Worm (Caenorhabditis elegans) whole organism, midembryonic: ENCODE results near the gene mmcm-1.
A peak's percentile ranks its signal among the peaks of the same experiment; 100 is the strongest.

Experiments used
- T22C8.4 ChIP-seq: fragments of 200-800 bp; sonication (Bioruptor generic); IDR thresholded peaks from 2 replicates; pipeline ENCODE4 v1.3.6; 2022; ENCODE audit warnings: missing genetic modification characterization, missing compliant biosample characterization
- cog-1 ChIP-seq: sonication (generic microtip); optimal IDR thresholded peaks from 2 replicates; lab custom pipeline; 2016; ENCODE audit warnings: missing genetic modification characterization, missing compliant biosample characterization
- flt-1 ChIP-seq: fragments of 200-800 bp; sonication (Bioruptor generic); IDR thresholded peaks from 2 replicates; pipeline ENCODE4 v1.3.6; 2022; ENCODE audit warnings: missing genetic modification characterization, missing compliant biosample characterization
- klf-2 ChIP-seq: fragments of 200-800 bp; sonication (Bioruptor generic); conservative IDR thresholded peaks from 2 replicates; pipeline ENCODE4 v1.3.6; 2022; ENCODE audit warnings: missing genetic modification reagents, missing genetic modification characterization, missing compliant biosample characterization
- med-1 ChIP-seq: sonication (generic microtip); optimal IDR thresholded peaks from 2 replicates; lab custom pipeline; 2017; ENCODE audit warnings: missing genetic modification characterization, mild to moderate bottlenecking, missing compliant biosample characterization, antibody characterized with exemption, missing genetic modification reagents; ENCODE audit not compliant: insufficient read depth
- ref-1 ChIP-seq: fragments of 200-800 bp; sonication (Bioruptor generic); conservative IDR thresholded peaks from 2 replicates; pipeline ENCODE4 v1.3.6; 2022; ENCODE audit warnings: missing genetic modification reagents, missing genetic modification characterization, missing compliant biosample characterization
- tab-1 ChIP-seq: fragments of 200-800 bp; sonication (Bioruptor generic); IDR thresholded peaks from 2 replicates; pipeline ENCODE4 v1.3.6; 2022; ENCODE audit warnings: missing genetic modification characterization, missing compliant biosample characterization
- ztf-23 ChIP-seq: fragments of 200-800 bp; sonication (Bioruptor generic); IDR thresholded peaks from 2 replicates; pipeline ENCODE4 v1.3.6; 2022; ENCODE audit warnings: missing genetic modification reagents, missing genetic modification characterization, missing compliant biosample characterization
- ztf-29 ChIP-seq: fragments of 200-800 bp; sonication (Bioruptor generic); IDR thresholded peaks from 2 replicates; pipeline ENCODE4 v1.3.6; 2022; ENCODE audit warnings: missing genetic modification reagents, missing genetic modification characterization, missing compliant biosample characterization

Gene mmcm-1

DNA sequence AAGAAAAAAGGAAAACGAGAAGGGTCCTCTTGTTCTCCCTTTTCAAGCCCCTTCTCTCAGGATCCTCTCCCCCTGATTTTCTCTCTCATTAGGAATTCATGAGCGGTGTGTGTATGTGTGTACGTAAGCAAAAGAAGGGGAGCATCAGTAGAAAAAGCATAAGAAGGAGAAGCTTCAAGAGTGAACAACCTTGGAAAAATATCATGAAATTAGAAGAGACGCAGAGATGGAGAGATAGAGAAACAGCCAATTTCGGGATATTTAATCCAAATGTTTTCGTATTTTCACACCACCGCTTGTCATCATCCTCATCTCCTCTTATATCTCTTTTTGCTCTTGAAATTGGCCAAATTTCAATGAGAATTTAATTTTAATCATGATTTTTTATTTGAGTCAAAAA, 24.3 kb downstream of the mmcm-1 start:
- TF ChIP-seq tab-1 (no peak), ref-1 (GFP tag; lab: Robert Waterston, UW) (no peak), cog-1 (no peak), klf-2 (GFP tag; lab: Robert Waterston, UW) (no peak), ztf-29 (GFP tag; lab: Robert Waterston, UW) (no peak), flt-1 (GFP tag; lab: Robert Waterston, UW) (no peak), T22C8.4 (no peak), med-1 (no peak), ztf-23 (GFP tag; lab: Robert Waterston, UW) (no peak)

DNA sequence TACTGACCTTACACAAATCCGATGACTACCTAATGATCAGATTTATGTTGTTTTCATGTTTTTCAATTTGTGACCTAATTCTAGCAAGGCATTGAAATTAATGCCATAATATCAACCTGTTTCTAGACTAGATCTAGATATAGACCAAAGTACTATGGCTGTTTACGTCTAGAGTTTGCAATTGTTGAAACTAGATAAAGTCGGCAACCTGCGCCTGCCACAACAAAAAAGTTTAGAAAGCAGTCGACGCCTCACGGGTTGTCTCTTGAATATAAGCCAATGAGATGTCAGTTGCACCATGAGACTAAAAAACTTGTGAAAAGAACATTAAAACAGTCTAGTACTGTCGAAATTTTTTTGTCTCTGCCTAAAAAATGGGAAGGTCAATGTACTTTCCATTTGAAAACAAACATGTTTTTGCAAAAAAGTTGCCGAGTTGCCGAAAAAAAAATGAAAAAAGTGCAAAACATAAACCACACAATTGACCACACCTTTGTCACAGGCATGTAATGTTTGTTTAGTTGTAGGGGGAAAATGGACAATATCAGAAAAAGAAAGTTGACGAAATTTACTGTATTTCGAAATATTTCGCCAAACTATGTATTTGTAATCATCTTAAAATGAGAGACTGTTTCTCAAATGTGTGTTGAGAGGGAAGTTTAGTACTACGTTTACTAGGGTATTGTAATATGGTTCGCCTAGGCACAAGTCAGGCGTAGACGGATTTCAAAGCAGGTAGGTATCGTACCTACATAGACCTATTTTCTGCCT, 28.3 kb downstream of the mmcm-1 start:
- TF ChIP-seq T22C8.4 (no peak), ref-1 (GFP tag; lab: Robert Waterston, UW) (no peak), flt-1 (GFP tag; lab: Robert Waterston, UW) (no peak), klf-2 (GFP tag; lab: Robert Waterston, UW) (no peak), tab-1 (no peak), cog-1 (no peak), med-1 (no peak), ztf-29 (GFP tag; lab: Robert Waterston, UW) (no peak)

DNA sequence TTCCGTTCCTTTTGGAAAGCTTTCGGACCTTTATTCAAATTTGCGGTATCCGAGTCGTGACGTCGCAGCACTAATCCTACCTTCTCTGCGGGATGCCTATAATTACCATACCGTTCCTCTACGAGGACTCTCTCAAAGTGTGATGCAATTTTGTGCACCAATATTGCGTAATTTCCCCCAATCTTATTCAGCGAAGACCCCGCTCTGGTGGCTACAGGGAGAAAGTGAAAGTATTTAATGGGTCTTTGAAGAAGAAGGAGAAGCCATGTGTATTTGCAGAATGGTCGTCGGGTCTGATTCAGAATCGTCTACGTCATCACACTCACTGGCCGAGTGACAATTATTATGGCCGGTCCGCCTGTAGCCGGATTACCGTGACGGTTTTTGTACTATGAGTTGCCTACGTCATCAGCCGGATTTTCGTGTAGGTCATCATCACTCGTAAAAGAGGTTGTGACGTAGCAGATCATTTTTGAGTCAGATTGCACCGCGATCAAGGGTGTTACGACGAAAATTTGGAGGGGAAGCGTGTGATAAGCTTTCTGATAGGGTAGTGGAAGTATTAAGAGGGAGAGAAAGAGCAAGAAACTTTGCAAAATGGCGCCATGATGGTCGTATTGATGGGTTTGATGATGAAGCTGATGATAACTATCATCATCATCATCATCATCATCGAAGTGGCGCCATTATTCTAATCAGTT, 31.1 kb downstream of the mmcm-1 start:
- no peak for TF ChIP-seq tab-1
- no peak for TF ChIP-seq ztf-23 (GFP tag; lab: Robert Waterston, UW)
- TF ChIP-seq flt-1 (GFP tag; lab: Robert Waterston, UW): no peak
- no peak for TF ChIP-seq ref-1 (GFP tag; lab: Robert Waterston, UW)
- TF ChIP-seq cog-1: no peak
- TF ChIP-seq klf-2 (GFP tag; lab: Robert Waterston, UW): no peak
- TF ChIP-seq med-1: no peak
- TF ChIP-seq ztf-29 (GFP tag; lab: Robert Waterston, UW): no peak
- no peak for TF ChIP-seq T22C8.4

DNA sequence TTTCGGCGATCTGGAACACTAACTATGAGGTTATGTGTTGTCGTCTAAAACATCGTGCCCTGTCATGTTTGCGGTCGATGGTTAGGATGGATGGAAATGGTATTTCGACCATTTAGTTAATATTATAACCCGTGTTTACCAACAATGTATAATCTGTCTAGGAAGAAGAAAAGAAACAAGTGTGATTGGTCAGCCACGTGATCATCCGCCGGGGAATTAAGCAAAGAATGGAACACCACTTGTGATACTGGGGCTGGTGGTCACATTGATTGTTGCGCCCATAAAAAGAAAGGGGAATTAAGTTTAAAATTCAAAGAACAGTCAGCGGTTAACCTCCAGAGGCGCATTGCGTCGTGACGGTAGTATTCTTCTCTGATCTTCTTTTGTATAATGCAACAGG, 31.9 kb downstream of the mmcm-1 start:
- TF ChIP-seq ztf-23 (GFP tag; lab: Robert Waterston, UW): no peak
- no peak for TF ChIP-seq med-1
- no peak for TF ChIP-seq cog-1
- TF ChIP-seq ztf-29 (GFP tag; lab: Robert Waterston, UW): no peak
- TF ChIP-seq flt-1 (GFP tag; lab: Robert Waterston, UW): no peak
- no peak for TF ChIP-seq klf-2 (GFP tag; lab: Robert Waterston, UW)
- no peak for TF ChIP-seq T22C8.4
- TF ChIP-seq tab-1: no peak
- no peak for TF ChIP-seq ref-1 (GFP tag; lab: Robert Waterston, UW)

DNA sequence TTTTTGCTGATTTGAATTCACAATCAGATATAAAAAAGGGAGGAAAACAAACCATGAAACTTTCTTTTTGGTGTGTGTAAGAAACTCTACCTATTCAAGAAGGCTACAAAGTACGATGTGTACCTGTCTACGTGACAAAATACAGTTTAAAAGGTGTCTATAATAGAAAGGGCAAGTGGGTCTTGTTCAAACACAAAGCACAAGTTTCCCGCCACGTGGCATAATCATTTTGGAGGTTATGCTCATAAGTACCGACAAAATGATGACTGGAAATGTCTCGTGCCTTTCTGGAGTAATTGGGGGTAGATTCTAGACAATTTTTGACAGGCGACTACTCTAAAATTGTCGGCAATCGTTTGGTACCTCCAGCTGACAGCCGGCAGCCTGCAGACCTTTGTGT, 32.6 kb downstream of the mmcm-1 start:
- TF ChIP-seq cog-1 (no peak), tab-1 (no peak)

DNA sequence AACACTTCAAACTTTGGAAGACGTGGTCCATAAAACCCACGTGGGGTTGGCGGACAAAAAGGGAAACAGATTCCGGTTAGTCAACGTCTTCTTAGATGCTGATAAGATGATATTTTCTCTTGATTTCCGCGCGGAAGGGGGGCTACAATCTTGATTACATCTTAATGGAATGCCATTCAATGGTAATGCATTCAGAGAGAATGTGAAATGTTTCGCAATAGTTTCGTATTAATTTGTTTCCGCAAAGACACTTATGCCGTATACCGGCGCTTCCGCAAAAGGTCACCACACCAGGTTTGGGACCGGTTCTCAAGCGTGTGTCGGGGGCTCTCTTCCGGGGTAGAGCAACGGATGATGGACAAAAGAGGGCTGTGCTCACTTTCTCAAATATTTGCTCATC, 33.0 kb downstream of the mmcm-1 start:
- TF ChIP-seq ref-1 (GFP tag; lab: Robert Waterston, UW): no peak
- no peak for TF ChIP-seq tab-1
- TF ChIP-seq klf-2 (GFP tag; lab: Robert Waterston, UW): no peak
- no peak for TF ChIP-seq ztf-29 (GFP tag; lab: Robert Waterston, UW)
- no peak for TF ChIP-seq med-1
- no peak for TF ChIP-seq cog-1
- TF ChIP-seq T22C8.4: no peak
- no peak for TF ChIP-seq flt-1 (GFP tag; lab: Robert Waterston, UW)
- TF ChIP-seq ztf-23 (GFP tag; lab: Robert Waterston, UW): no peak

DNA sequence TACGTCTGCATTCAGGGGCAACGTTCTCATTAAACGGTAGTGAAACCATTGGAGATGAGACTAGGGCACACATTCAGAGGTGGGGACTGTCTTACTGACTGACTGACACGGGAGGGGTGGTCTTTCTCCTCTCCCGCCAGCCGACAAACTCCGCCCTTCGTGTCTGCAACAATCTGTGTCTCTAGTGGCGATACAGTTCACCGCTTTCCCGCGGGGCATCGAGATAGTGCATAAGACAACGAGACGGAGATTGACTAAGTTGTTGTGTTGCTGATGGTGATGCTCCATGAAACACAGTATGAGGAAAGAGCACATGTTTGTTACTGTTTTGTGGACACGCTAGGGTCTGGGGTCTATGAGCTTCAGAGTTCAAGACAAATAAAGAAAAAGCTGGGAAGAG, 34.1 kb downstream of the mmcm-1 start:
- no peak for TF ChIP-seq ref-1 (GFP tag; lab: Robert Waterston, UW)
- TF ChIP-seq T22C8.4: no peak
- no peak for TF ChIP-seq klf-2 (GFP tag; lab: Robert Waterston, UW)
- TF ChIP-seq ztf-29 (GFP tag; lab: Robert Waterston, UW): no peak
- no peak for TF ChIP-seq cog-1
- TF ChIP-seq med-1: no peak
- TF ChIP-seq tab-1: no peak
- TF ChIP-seq flt-1 (GFP tag; lab: Robert Waterston, UW): no peak
- TF ChIP-seq ztf-23 (GFP tag; lab: Robert Waterston, UW): no peak

DNA sequence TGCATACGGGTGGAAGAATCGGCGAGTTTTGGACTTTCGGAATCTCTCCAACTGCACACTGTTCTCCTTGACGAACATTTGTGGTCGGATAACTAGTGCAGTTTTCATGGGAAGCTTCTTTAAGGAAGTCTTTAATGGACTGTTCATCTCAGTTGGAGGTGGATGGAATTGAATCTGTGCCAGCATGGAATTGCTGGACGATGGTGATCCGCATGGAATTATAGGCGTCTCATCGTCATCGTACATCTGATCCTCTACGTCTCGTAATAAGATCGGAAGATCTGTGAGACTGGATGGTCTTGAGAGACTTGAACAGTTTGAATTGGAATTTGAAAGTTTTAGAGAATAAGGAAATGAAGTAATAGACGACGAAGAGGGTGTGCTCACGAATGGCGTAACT, 34.5 kb downstream of the mmcm-1 start:
- TF ChIP-seq klf-2 (GFP tag; lab: Robert Waterston, UW): no peak
- no peak for TF ChIP-seq med-1
- no peak for TF ChIP-seq ztf-29 (GFP tag; lab: Robert Waterston, UW)
- TF ChIP-seq flt-1 (GFP tag; lab: Robert Waterston, UW): no peak
- no peak for TF ChIP-seq ztf-23 (GFP tag; lab: Robert Waterston, UW)
- TF ChIP-seq cog-1: no peak
- no peak for TF ChIP-seq ref-1 (GFP tag; lab: Robert Waterston, UW)
- TF ChIP-seq tab-1: no peak
- no peak for TF ChIP-seq T22C8.4

DNA sequence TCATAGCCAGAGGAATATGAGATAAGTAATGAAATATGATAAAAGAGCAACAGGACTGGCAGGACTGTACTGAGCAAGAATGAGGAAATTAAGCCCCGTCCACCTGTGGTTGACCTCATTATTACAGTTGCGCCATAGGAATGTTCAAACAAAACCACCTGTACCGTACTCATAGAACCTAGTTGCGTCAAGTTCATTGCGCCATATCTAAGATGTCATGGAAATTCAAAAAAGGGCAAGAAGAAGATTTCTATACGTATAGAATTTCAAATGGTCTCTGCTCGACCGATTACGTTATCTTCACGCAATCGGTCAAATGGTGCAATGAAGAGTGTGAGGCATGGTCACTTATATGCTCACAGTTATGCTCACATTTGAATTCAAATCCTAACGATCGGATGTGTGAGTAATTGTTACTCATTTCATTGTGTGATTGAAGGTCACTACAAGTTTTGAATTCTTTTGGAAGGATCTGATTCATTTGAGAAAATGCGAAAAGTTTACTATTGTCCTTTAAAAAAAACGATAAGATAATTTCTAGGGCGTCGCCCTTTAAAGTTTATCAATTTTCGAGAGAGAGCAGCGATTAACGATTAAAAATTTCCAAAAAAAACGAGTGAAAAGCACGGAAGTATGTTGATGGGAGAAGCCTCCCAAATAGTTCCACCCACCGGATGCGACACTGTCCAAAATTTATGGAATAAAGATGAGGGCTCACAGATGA, 35.6 kb downstream of the mmcm-1 start:
- TF ChIP-seq ztf-23 (GFP tag; lab: Robert Waterston, UW) (no peak), med-1 (no peak), T22C8.4 (no peak), klf-2 (GFP tag; lab: Robert Waterston, UW) (no peak), tab-1 (no peak)

DNA sequence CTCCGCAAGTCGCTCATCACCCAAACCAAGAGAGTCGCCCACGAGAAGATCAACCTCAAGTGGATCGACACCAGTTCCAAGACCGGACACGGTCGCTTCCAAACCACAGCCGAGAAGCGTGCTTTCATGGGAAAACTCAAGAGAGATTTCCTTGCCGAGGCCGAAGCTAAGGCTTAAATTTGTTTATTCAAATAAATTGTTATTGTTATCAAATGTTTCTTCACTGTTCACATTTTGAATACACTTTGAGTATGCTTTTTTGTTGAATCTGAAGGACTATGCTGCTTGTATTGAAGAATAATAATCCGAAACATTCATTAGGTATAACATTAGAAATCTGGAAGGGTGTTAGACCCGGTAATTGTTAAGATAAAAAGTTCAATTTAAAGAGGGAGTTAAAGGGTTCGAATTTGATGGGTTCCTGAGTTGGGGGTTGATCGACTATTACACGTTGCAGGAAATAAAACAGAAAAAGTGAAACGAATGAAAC, 38.1 kb downstream of the mmcm-1 start:
- TF ChIP-seq flt-1 (GFP tag; lab: Robert Waterston, UW) (peak; percentile 48), klf-2 (GFP tag; lab: Robert Waterston, UW) (no peak), ztf-23 (GFP tag; lab: Robert Waterston, UW) (no peak), med-1 (no peak), ref-1 (GFP tag; lab: Robert Waterston, UW) (no peak), cog-1 (no peak)
